Worm (Caenorhabditis elegans) whole organism, L1 larva: Measurements from ENCODE around the gene C34E7.3.

Source experiments
- F16B12.6 ChIP-seq: fragments of 150-350 bp; optimal IDR thresholded peaks from 2 replicates; lab custom pipeline; 2014; ENCODE audit warnings: missing biosample characterization, missing genetic modification characterization
- Y116A8C.19 ChIP-seq: sonication (generic microtip); optimal IDR thresholded peaks from 2 replicates; lab custom pipeline; 2016; ENCODE audit warnings: missing compliant biosample characterization, missing genetic modification characterization, borderline replicate concordance
- blmp-1 ChIP-seq: fragments of 150-350 bp; optimal IDR thresholded peaks from 2 replicates; lab custom pipeline; 2014; ENCODE audit warnings: missing biosample characterization, missing genetic modification characterization
- ceh-82 ChIP-seq, 3 experiments: fragments of 150-350 bp in 1 of 3; sonication (generic microtip) in 2 of 3; optimal IDR thresholded peaks; 2 replicates each; lab custom pipeline; 2014 to 2017; ENCODE audit warnings: missing biosample characterization in 3 of 3, missing genetic modification characterization in 3 of 3
- ceh-90 ChIP-seq: sonication (generic microtip); optimal IDR thresholded peaks from 2 replicates; lab custom pipeline; 2016; ENCODE audit warnings: missing genetic modification characterization, missing compliant biosample characterization
- dsc-1 ChIP-seq: sonication (generic microtip); optimal IDR thresholded peaks from 2 replicates; lab custom pipeline; 2016; ENCODE audit warnings: mild to moderate bottlenecking, missing genetic modification characterization, missing compliant biosample characterization
- efl-1 ChIP-seq, 4 experiments: fragments of 150-350 bp; optimal IDR thresholded peaks in 3 of 4; peaks in 1 of 4; 1 replicate in 1 of 4; 2 replicates in 3 of 4; lab custom pipeline; 2014; ENCODE audit warnings: missing biosample characterization in 2 of 4, missing genetic modification characterization in 2 of 4, missing genetic modification reagents in 2 of 4
- efl-3 ChIP-seq: fragments of 200-800 bp; sonication (Bioruptor generic); optimal IDR thresholded peaks from 2 replicates; lab custom pipeline; 2018; ENCODE audit warnings: mild to moderate bottlenecking, missing genetic modification characterization, missing compliant biosample characterization
- elt-2 ChIP-seq: sonication (generic microtip); optimal IDR thresholded peaks from 2 replicates; lab custom pipeline; 2016; ENCODE audit warnings: missing genetic modification characterization, mild to moderate bottlenecking, inconsistent platforms, missing compliant biosample characterization, missing genetic modification reagents
- elt-3 ChIP-seq, 6 experiments: fragments of 150-350 bp in 1 of 6; sonication (generic microtip); optimal IDR thresholded peaks; 2 replicates each; lab custom pipeline; 2017 to 2018; ENCODE audit warnings: missing biosample characterization in 6 of 6, missing genetic modification characterization in 6 of 6, inconsistent platforms in 1 of 6
- fkh-8 ChIP-seq: sonication (generic microtip); optimal IDR thresholded peaks from 2 replicates; lab custom pipeline; 2016; ENCODE audit warnings: mild to moderate bottlenecking, missing genetic modification characterization, missing compliant biosample characterization
- fos-1 ChIP-seq: fragments of 150-350 bp; optimal IDR thresholded peaks from 2 replicates; lab custom pipeline; 2014; ENCODE audit warnings: missing biosample characterization, missing genetic modification characterization
- hlh-4 ChIP-seq: sonication (generic microtip); optimal IDR thresholded peaks from 2 replicates; lab custom pipeline; 2016; ENCODE audit warnings: mild to moderate bottlenecking, missing genetic modification characterization, missing compliant biosample characterization
- lin-14 ChIP-seq: fragments of 200-800 bp; sonication (Bioruptor generic); optimal IDR thresholded peaks from 2 replicates; lab custom pipeline; 2018; ENCODE audit warnings: mild to moderate bottlenecking, missing genetic modification characterization, moderate library complexity, missing compliant biosample characterization
- lin-35 ChIP-seq, 2 experiments: fragments of 150-350 bp; optimal IDR thresholded peaks; 2 replicates each; lab custom pipeline; 2014; ENCODE audit warnings: missing biosample characterization in 2 of 2, missing genetic modification characterization in 2 of 2, missing genetic modification reagents in 2 of 2
- lsy-2 ChIP-seq, 2 experiments: fragments of 150-350 bp; optimal IDR thresholded peaks; 2 replicates each; lab custom pipeline; 2014; ENCODE audit warnings: missing biosample characterization in 2 of 2, missing genetic modification characterization in 2 of 2
- mdl-1 ChIP-seq, 2 experiments: fragments of 150-350 bp; optimal IDR thresholded peaks; 2 replicates each; lab custom pipeline; 2014 to 2017; ENCODE audit warnings: missing biosample characterization in 2 of 2, missing genetic modification characterization in 2 of 2, inconsistent platforms in 1 of 2
- mep-1 ChIP-seq: fragments of 150-350 bp; optimal IDR thresholded peaks from 2 replicates; lab custom pipeline; 2014; ENCODE audit warnings: missing biosample characterization, missing genetic modification characterization
- nhr-11 ChIP-seq: fragments of 150-350 bp; optimal IDR thresholded peaks from 2 replicates; lab custom pipeline; 2014; ENCODE audit warnings: missing biosample characterization, missing genetic modification characterization
- nhr-19 ChIP-seq: fragments of 200-800 bp; sonication (Bioruptor generic); conservative IDR thresholded peaks from 2 replicates; pipeline ENCODE4 v1.3.6; 2022; ENCODE audit warnings: missing genetic modification characterization, missing compliant biosample characterization
- nhr-20 ChIP-seq: sonication (generic microtip); optimal IDR thresholded peaks from 2 replicates; lab custom pipeline; 2016; ENCODE audit warnings: mild to moderate bottlenecking, missing genetic modification characterization, missing compliant biosample characterization
- nhr-237 ChIP-seq: fragments of 150-350 bp; optimal IDR thresholded peaks from 2 replicates; lab custom pipeline; 2014; ENCODE audit warnings: missing biosample characterization, missing genetic modification characterization
- nhr-47 ChIP-seq: sonication (generic microtip); optimal IDR thresholded peaks from 2 replicates; lab custom pipeline; 2016; ENCODE audit warnings: mild to moderate bottlenecking, missing genetic modification characterization, moderate library complexity, missing compliant biosample characterization
- nhr-77 ChIP-seq: fragments of 150-350 bp; optimal IDR thresholded peaks from 2 replicates; lab custom pipeline; 2014; ENCODE audit warnings: missing biosample characterization, missing genetic modification characterization
- nhr-85 ChIP-seq: sonication (generic microtip); peaks from one replicate; lab custom pipeline; 2016; ENCODE audit warnings: missing genetic modification characterization, inconsistent platforms, missing compliant biosample characterization
- nhr-90 ChIP-seq: sonication (generic microtip); optimal IDR thresholded peaks from 2 replicates; lab custom pipeline; 2016; ENCODE audit warnings: mild to moderate bottlenecking, missing genetic modification characterization, missing compliant biosample characterization; ENCODE audit not compliant: poor library complexity
- rnt-1 ChIP-seq: sonication (generic microtip); optimal IDR thresholded peaks from 2 replicates; lab custom pipeline; 2016; ENCODE audit warnings: mild to moderate bottlenecking, missing genetic modification characterization, moderate library complexity, missing compliant biosample characterization
- skn-1 ChIP-seq: fragments of 150-350 bp; optimal IDR thresholded peaks from 2 replicates; lab custom pipeline; 2014; ENCODE audit warnings: missing biosample characterization, missing genetic modification characterization
- snu-23 ChIP-seq: sonication (generic microtip); optimal IDR thresholded peaks from 2 replicates; lab custom pipeline; 2016; ENCODE audit warnings: missing genetic modification characterization, missing compliant biosample characterization
- sptf-1 ChIP-seq: fragments of 150-350 bp; optimal IDR thresholded peaks from 2 replicates; lab custom pipeline; 2014; ENCODE audit warnings: missing biosample characterization, missing genetic modification characterization
- swsn-7 ChIP-seq: sonication (generic microtip); optimal IDR thresholded peaks from 2 replicates; lab custom pipeline; 2016; ENCODE audit warnings: missing genetic modification characterization, missing compliant biosample characterization
- tbx-2 ChIP-seq: sonication (generic microtip); optimal IDR thresholded peaks from 2 replicates; lab custom pipeline; 2016; ENCODE audit warnings: missing genetic modification characterization, missing compliant biosample characterization
- unc-130 ChIP-seq: fragments of 150-350 bp; optimal IDR thresholded peaks from 2 replicates; lab custom pipeline; 2017; ENCODE audit warnings: missing biosample characterization, missing genetic modification characterization, inconsistent platforms
- unc-30 ChIP-seq: sonication (generic microtip); optimal IDR thresholded peaks from 2 replicates; lab custom pipeline; 2017; ENCODE audit warnings: missing biosample characterization, missing genetic modification characterization
- vab-15 ChIP-seq: sonication (generic microtip); optimal IDR thresholded peaks from 2 replicates; lab custom pipeline; 2017; ENCODE audit warnings: missing genotype, mild to moderate bottlenecking, missing genetic modification characterization, missing compliant biosample characterization
- zip-4 ChIP-seq: fragments of 200-800 bp; sonication (Bioruptor generic); optimal IDR thresholded peaks from 2 replicates; lab custom pipeline; 2018; ENCODE audit warnings: mild to moderate bottlenecking, missing genetic modification characterization, moderate library complexity, missing compliant biosample characterization

C34E7.3 gene

ce11 chrX:12902057-12902652, 27.9 kb upstream of the C34E7.3 start:
- TF ChIP-seq mdl-1 (tag; optimal IDR thresholded peaks at IDR 0.05; lab: Kevin White, UChicago) = no peak
- no peak for TF ChIP-seq F16B12.6 (tag; lab: Kevin White, UChicago)
- TF ChIP-seq dsc-1 (tag; lab: Kevin White, UChicago) = peak; percentile 9
- TF ChIP-seq lin-14 = peak; percentile 51
- TF ChIP-seq efl-3 (GFP tag; lab: Kevin White, UChicago) = no peak
- no peak for TF ChIP-seq fos-1
- TF ChIP-seq mep-1 (tag; lab: Kevin White, UChicago) = peak; percentile 16
- peak in 1 of 3 experiments; percentile 5 for TF ChIP-seq ceh-82 (tag; optimal IDR thresholded peaks at IDR 0.05; lab: Kevin White, UChicago)
- TF ChIP-seq, all 84 proteins: peak for 4

- peak; percentile 48 for TF ChIP-seq lin-14
- peak; percentile 10 for TF ChIP-seq dsc-1 (tag; lab: Kevin White, UChicago)
- no peak for TF ChIP-seq nhr-19 (GFP tag; lab: Robert Waterston, UW)
- TF ChIP-seq ceh-82 (tag; optimal IDR thresholded peaks at IDR 0.05; lab: Kevin White, UChicago) = peak in 1 of 3 experiments; percentile 7
- TF ChIP-seq blmp-1 (tag; lab: Kevin White, UChicago) = peak; percentile 57
- TF ChIP-seq efl-1 (optimal IDR thresholded peaks at IDR 0.05; lab: Kevin White, UChicago) = no peak
- peak in 1 of 2 experiments; percentile 30 for TF ChIP-seq efl-1 (GFP tag; optimal IDR thresholded peaks at IDR 0.05 in 1 of 2; lab: Kevin White, UChicago)
- no peak for TF ChIP-seq fos-1
- no peak for TF ChIP-seq tbx-2 (tag; lab: Kevin White, UChicago)
- peak in 1 of 2 experiments; percentile 22 for TF ChIP-seq mdl-1 (tag; optimal IDR thresholded peaks at IDR 0.05; lab: Kevin White, UChicago)
- TF ChIP-seq nhr-90 (tag; lab: Kevin White, UChicago) = no peak
- TF ChIP-seq lsy-2 (tag; optimal IDR thresholded peaks at IDR 0.05; lab: Kevin White, UChicago) = peak in 1 of 2 experiments; percentile 15
- peak in 1 of 2 experiments; percentile 4 for TF ChIP-seq lin-35 (GFP tag; optimal IDR thresholded peaks at IDR 0.05; lab: Kevin White, UChicago)
- TF ChIP-seq elt-2 (tag; lab: Kevin White, UChicago) = no peak
- no peak for TF ChIP-seq skn-1
- peak; percentile 31 for TF ChIP-seq rnt-1 (tag; lab: Kevin White, UChicago)
- no peak for TF ChIP-seq swsn-7 (tag; lab: Kevin White, UChicago)
These were observed 26.3 kb upstream of the C34E7.3 start for ce11 chrX:12903810-12904209.

- TF ChIP-seq elt-2 (tag; lab: Kevin White, UChicago) (no peak), hlh-4 (tag; lab: Kevin White, UChicago) (no peak), lin-35 (GFP tag; optimal IDR thresholded peaks at IDR 0.05; lab: Kevin White, UChicago) (peak in 1 of 2 experiments; percentile 15), snu-23 (peak; percentile 24), lin-14 (peak; percentile 35), nhr-20 (tag; lab: Kevin White, UChicago) (peak; percentile 18), elt-3 (tag; optimal IDR thresholded peaks at IDR 0.05; lab: Kevin White, UChicago) (peak in 1 of 6 experiments; percentile 45), blmp-1 (tag; lab: Kevin White, UChicago) (peak; percentile 96)
These were observed 22.6 kb upstream of the C34E7.3 start, which contains the start of gene pqn-18 for ce11 chrX:12907502-12907901. pqn-18 (plus strand) TSS chrX:12907832.

- TF ChIP-seq nhr-77 (tag; lab: Kevin White, UChicago) = no peak
- TF ChIP-seq efl-1 (optimal IDR thresholded peaks at IDR 0.05; lab: Kevin White, UChicago) = no peak
- TF ChIP-seq efl-1 (GFP tag; optimal IDR thresholded peaks at IDR 0.05 in 1 of 2; lab: Kevin White, UChicago) = peak in 1 of 2 experiments; percentile 63
- TF ChIP-seq, all 84 proteins: peak for 1
These were observed 21.3 kb upstream of the C34E7.3 start for ce11 chrX:12908715-12909114.

ce11 chrX:12909910-12910309, 20.2 kb upstream of the C34E7.3 start:
- TF ChIP-seq vab-15 (tag; lab: Kevin White, UChicago) (no peak), nhr-85 (tag; lab: Kevin White, UChicago) (peak; percentile 37), ceh-90 (tag; lab: Kevin White, UChicago) (no peak), nhr-19 (GFP tag; lab: Robert Waterston, UW) (0 out of 2 replicates have a peak, but pooled peaks have one; percentile 12), lin-14 (peak; percentile 35), mep-1 (tag; lab: Kevin White, UChicago) (peak; percentile 31), blmp-1 (tag; lab: Kevin White, UChicago) (peak; percentile 57)

- TF ChIP-seq nhr-20 (tag; lab: Kevin White, UChicago) (peak; percentile 66), fkh-8 (peak; percentile 71), lsy-2 (tag; optimal IDR thresholded peaks at IDR 0.05; lab: Kevin White, UChicago) (peak in 1 of 2 experiments; percentile 6), zip-4 (GFP tag; lab: Kevin White, UChicago) (no peak), nhr-47 (peak; percentile 50), unc-30 (tag; lab: Kevin White, UChicago) (no peak), skn-1 (no peak), mdl-1 (tag; optimal IDR thresholded peaks at IDR 0.05; lab: Kevin White, UChicago) (peak in 1 of 2 experiments; percentile 83), nhr-90 (tag; lab: Kevin White, UChicago) (peak; percentile 17), snu-23 (peak; percentile 42), nhr-19 (GFP tag; lab: Robert Waterston, UW) (peak; percentile 59), sptf-1 (tag; lab: Kevin White, UChicago) (no peak), tbx-2 (tag; lab: Kevin White, UChicago) (no peak), Y116A8C.19 (no peak), nhr-237 (tag; lab: Kevin White, UChicago) (no peak), lin-35 (GFP tag; optimal IDR thresholded peaks at IDR 0.05; lab: Kevin White, UChicago) (peak; percentile 0 to 20), blmp-1 (tag; lab: Kevin White, UChicago) (no peak), unc-130 (peak; percentile 54), elt-2 (tag; lab: Kevin White, UChicago) (peak; percentile 85), nhr-11 (tag; lab: Kevin White, UChicago) (no peak), dsc-1 (tag; lab: Kevin White, UChicago) (no peak)
These were observed 18.8 kb upstream of the C34E7.3 start for ce11 chrX:12911235-12911634.
